Fruit fly (Drosophila melanogaster) whole organism, prepupa: ENCODE measurements around the gene CG2652.

Source experiments
- CG11902 ChIP-seq: fragments of 200-800 bp; sonication (Bioruptor generic); optimal IDR thresholded peaks from 3 replicates; lab custom pipeline; 2016; ENCODE audit warnings: missing biosample characterization, missing genetic modification characterization
- CG3032 ChIP-seq: fragments of 200-800 bp; optimal IDR thresholded peaks from 2 replicates; lab custom pipeline; 2019; ENCODE audit warnings: missing biosample characterization, mild to moderate bottlenecking, missing genetic modification characterization, moderate library complexity
- CG8319 ChIP-seq: fragments of 200-800 bp; sonication (Bioruptor generic); optimal IDR thresholded peaks from 3 replicates; lab custom pipeline; 2016; ENCODE audit warnings: missing biosample characterization, missing genetic modification characterization
- Eip78C ChIP-seq: fragments of 200-800 bp; sonication (Bioruptor generic); peaks from one replicate; lab custom pipeline; 2016; ENCODE audit warnings: missing biosample characterization, missing genetic modification characterization
- Eip93F ChIP-seq: fragments of 200-800 bp; sonication (Bioruptor generic); optimal IDR thresholded peaks from 2 replicates; lab custom pipeline; 2016; ENCODE audit warnings: missing biosample characterization, mild to moderate bottlenecking, missing genetic modification characterization
- Hr39 ChIP-seq: fragments of 200-800 bp; sonication (Bioruptor generic); optimal IDR thresholded peaks from 2 replicates; lab custom pipeline; 2016; ENCODE audit warnings: missing biosample characterization, missing genetic modification characterization
- Hr4 ChIP-seq: fragments of 200-800 bp; sonication (Bioruptor generic); optimal IDR thresholded peaks from 3 replicates; lab custom pipeline; 2016; ENCODE audit warnings: missing biosample characterization, missing genetic modification characterization
- achi ChIP-seq: fragments of 200-800 bp; sonication (Bioruptor generic); optimal IDR thresholded peaks from 3 replicates; lab custom pipeline; 2016; ENCODE audit warnings: missing biosample characterization, missing genetic modification characterization
- esn ChIP-seq: fragments of 200-800 bp; sonication (Bioruptor generic); optimal IDR thresholded peaks from 2 replicates; lab custom pipeline; 2016; ENCODE audit warnings: missing biosample characterization, mild to moderate bottlenecking, missing genetic modification characterization, moderate library complexity
- fkh ChIP-seq: fragments of 200-800 bp; sonication (Bioruptor generic); optimal IDR thresholded peaks from 3 replicates; lab custom pipeline; 2017; ENCODE audit warnings: missing biosample characterization, mild to moderate bottlenecking, missing genetic modification characterization, moderate library complexity

dm6 chrX:2663416-2663815 is 19.3 kb downstream of the CG2652 start:
- TF ChIP-seq fkh (GFP tag; lab: Kevin White, UChicago) (peak; percentile 55), Eip93F (GFP tag; lab: Kevin White, UChicago) (no peak), CG11902 (no peak), Hr39 (no peak), CG8319 (GFP tag; lab: Kevin White, UChicago) (no peak), Eip78C (GFP tag; lab: Kevin White, UChicago) (no peak), achi (GFP tag; lab: Kevin White, UChicago) (no peak), esn (GFP tag; lab: Kevin White, UChicago) (no peak), Hr4 (GFP tag; lab: Kevin White, UChicago) (no peak), CG3032 (tag; lab: Kevin White, UChicago) (no peak)
